Worm (Caenorhabditis elegans) whole organism, L2 larva: ENCODE measurements around the gene hpo-28.

Experiments used
- Y55F3AM.14 ChIP-seq: fragments of 200-800 bp; sonication (Bioruptor generic); optimal IDR thresholded peaks from 2 replicates; lab custom pipeline; 2018; ENCODE audit warnings: mild to moderate bottlenecking, missing genetic modification characterization, missing compliant biosample characterization
- ZK546.5 ChIP-seq: sonication (generic microtip); optimal IDR thresholded peaks from 2 replicates; lab custom pipeline; 2017; ENCODE audit warnings: missing biosample characterization, missing genetic modification characterization
- blmp-1 ChIP-seq: sonication (generic microtip); optimal IDR thresholded peaks from 2 replicates; lab custom pipeline; 2017; ENCODE audit warnings: missing genetic modification characterization, mild to moderate bottlenecking, missing compliant biosample characterization, antibody characterized with exemption, moderate library complexity; ENCODE audit not compliant: insufficient read depth
- ceh-82 ChIP-seq: fragments of 150-350 bp; optimal IDR thresholded peaks from 2 replicates; lab custom pipeline; 2014; ENCODE audit warnings: missing biosample characterization, missing genetic modification characterization
- elt-3 ChIP-seq: sonication (generic microtip); optimal IDR thresholded peaks from 2 replicates; lab custom pipeline; 2017; ENCODE audit warnings: missing biosample characterization, missing genetic modification characterization
- lin-13 ChIP-seq: fragments of 150-350 bp; optimal IDR thresholded peaks from 2 replicates; lab custom pipeline; 2014; ENCODE audit warnings: missing biosample characterization, missing genetic modification reagents, missing genetic modification characterization
- mdl-1 ChIP-seq, 2 experiments: fragments of 150-350 bp in 1 of 2; sonication (generic microtip) in 1 of 2; optimal IDR thresholded peaks; 2 replicates each; lab custom pipeline; 2017; ENCODE audit warnings: missing biosample characterization in 2 of 2, missing genetic modification characterization in 2 of 2
- nhr-10 ChIP-seq: sonication (generic microtip); optimal IDR thresholded peaks from 2 replicates; lab custom pipeline; 2017; ENCODE audit warnings: missing biosample characterization, missing genetic modification characterization
- nhr-25 ChIP-seq: fragments of 150-350 bp; sonication (generic microtip); optimal IDR thresholded peaks from 3 replicates; lab custom pipeline; 2014; ENCODE audit warnings: missing biosample characterization, missing genetic modification characterization
- nhr-6 ChIP-seq: fragments of 150-350 bp; optimal IDR thresholded peaks from 2 replicates; lab custom pipeline; 2014; ENCODE audit warnings: missing biosample characterization, missing genetic modification characterization
- nhr-77 ChIP-seq: fragments of 150-350 bp; optimal IDR thresholded peaks from 2 replicates; lab custom pipeline; 2014; ENCODE audit warnings: missing biosample characterization, missing genetic modification characterization
- unc-39 ChIP-seq: fragments of 150-350 bp; optimal IDR thresholded peaks from 2 replicates; lab custom pipeline; 2014; ENCODE audit warnings: missing biosample characterization, missing genetic modification characterization
- unc-62 ChIP-seq: fragments of 150-350 bp; optimal IDR thresholded peaks from 2 replicates; lab custom pipeline; 2014; ENCODE audit warnings: missing biosample characterization, missing genetic modification reagents, missing genetic modification characterization
- zag-1 ChIP-seq: fragments of 150-350 bp; optimal IDR thresholded peaks from 2 replicates; lab custom pipeline; 2014; ENCODE audit warnings: missing biosample characterization, missing genetic modification characterization

- TF ChIP-seq blmp-1 (no peak), nhr-25 (no peak), elt-3 (tag; lab: Kevin White, UChicago) (no peak), ceh-82 (tag; lab: Kevin White, UChicago) (no peak), unc-39 (tag; lab: Kevin White, UChicago) (no peak), zag-1 (tag; lab: Kevin White, UChicago) (no peak), lin-13 (GFP tag; lab: Kevin White, UChicago) (no peak), unc-62 (GFP tag; lab: Kevin White, UChicago) (no peak), mdl-1 (tag; optimal IDR thresholded peaks at IDR 0.05; lab: Kevin White, UChicago) (no peak), nhr-77 (tag; lab: Kevin White, UChicago) (no peak), Y55F3AM.14 (GFP tag; lab: Kevin White, UChicago) (no peak), ZK546.5 (tag; lab: Kevin White, UChicago) (no peak), nhr-6 (no peak), nhr-10 (tag; lab: Kevin White, UChicago) (no peak)
Measured at ce11 chrIII:5750503-5750902, 41.4 kb upstream of the hpo-28 start.
